Worm (Caenorhabditis elegans) whole organism, midembryonic: ENCODE measurements around the gene F09E10.1.

ENCODE experiments used
- flt-1 ChIP-seq: fragments of 200-800 bp; sonication (Bioruptor generic); IDR thresholded peaks from 2 replicates; pipeline ENCODE4 v1.3.6; 2022; ENCODE audit warnings: missing genetic modification characterization, missing compliant biosample characterization
- klf-2 ChIP-seq: fragments of 200-800 bp; sonication (Bioruptor generic); conservative IDR thresholded peaks from 2 replicates; pipeline ENCODE4 v1.3.6; 2022; ENCODE audit warnings: missing genetic modification reagents, missing genetic modification characterization, missing compliant biosample characterization
- med-1 ChIP-seq: sonication (generic microtip); optimal IDR thresholded peaks from 2 replicates; lab custom pipeline; 2017; ENCODE audit warnings: missing genetic modification characterization, mild to moderate bottlenecking, missing compliant biosample characterization, antibody characterized with exemption, missing genetic modification reagents; ENCODE audit not compliant: insufficient read depth
- ref-1 ChIP-seq: fragments of 200-800 bp; sonication (Bioruptor generic); conservative IDR thresholded peaks from 2 replicates; pipeline ENCODE4 v1.3.6; 2022; ENCODE audit warnings: missing genetic modification reagents, missing genetic modification characterization, missing compliant biosample characterization
- tab-1 ChIP-seq: fragments of 200-800 bp; sonication (Bioruptor generic); IDR thresholded peaks from 2 replicates; pipeline ENCODE4 v1.3.6; 2022; ENCODE audit warnings: missing genetic modification characterization, missing compliant biosample characterization
- ztf-29 ChIP-seq: fragments of 200-800 bp; sonication (Bioruptor generic); IDR thresholded peaks from 2 replicates; pipeline ENCODE4 v1.3.6; 2022; ENCODE audit warnings: missing genetic modification reagents, missing genetic modification characterization, missing compliant biosample characterization

DNA sequence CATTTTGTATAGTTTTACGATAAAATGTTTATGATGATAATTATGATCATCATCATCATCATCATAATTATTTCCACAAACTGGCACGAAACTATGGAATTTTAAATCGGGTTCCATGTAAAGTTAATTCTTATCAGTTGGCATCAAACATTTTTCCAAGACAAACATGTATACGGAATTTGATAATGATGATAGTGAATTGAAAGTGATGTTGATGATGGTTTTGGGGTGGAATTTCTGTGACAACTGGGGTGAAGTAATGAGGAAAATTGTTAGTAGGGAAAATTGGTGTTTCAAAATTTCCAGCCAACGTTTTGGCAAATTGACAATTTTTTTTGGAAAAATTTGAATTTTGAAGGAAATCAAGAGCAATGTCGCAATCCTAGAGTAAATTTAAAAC, 42.8 kb upstream of the F09E10.1 start:
- no peak for TF ChIP-seq klf-2 (GFP tag; lab: Robert Waterston, UW)
- no peak for TF ChIP-seq flt-1 (GFP tag; lab: Robert Waterston, UW)
- TF ChIP-seq tab-1 (GFP tag; lab: Robert Waterston, UW) = no peak
- no peak for TF ChIP-seq ref-1
- no peak for TF ChIP-seq med-1 (GFP tag; lab: Kevin White, UChicago)
- no peak for TF ChIP-seq ztf-29 (GFP tag; lab: Robert Waterston, UW)
